Worm (Caenorhabditis elegans): ENCODE measurements around the gene T07A5.7.
"Not testable (repeated sequence)": the region's sequence is repeated elsewhere in the genome, so short reads cannot be mapped to it uniquely, and the experiment has no call there.

The T07A5.7 gene

DNA sequence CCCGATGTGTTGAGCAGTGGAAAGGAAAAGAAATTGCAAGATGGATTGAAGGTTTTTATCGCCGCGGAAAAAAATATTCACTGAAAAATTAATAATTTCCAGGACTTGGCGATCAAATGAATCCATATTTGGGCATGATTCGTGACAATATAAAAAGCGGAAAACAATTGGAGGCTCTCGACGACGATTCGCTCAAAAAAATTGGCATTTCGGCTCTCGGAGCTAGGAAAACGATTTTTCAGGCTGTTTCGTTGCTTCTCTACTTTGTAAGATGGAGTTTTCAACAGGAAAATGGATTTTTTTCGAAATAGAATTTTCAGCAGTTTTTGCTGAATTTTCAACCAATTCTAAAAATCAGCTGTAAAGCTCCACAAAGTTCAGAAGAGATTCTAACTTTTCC, 39.1 kb downstream of the T07A5.7 start:
- TF ChIP-seq unc-120 (tag; optimal IDR thresholded peaks at IDR 0.05; ENCODE audit: poor library complexity, severe bottlenecking) (no peak), tbx-8 (GFP tag; optimal IDR thresholded peaks at IDR 0.05) (no peak), hlh-1 (tag; optimal IDR thresholded peaks at IDR 0.05) (no peak), nhr-237 (tag; optimal IDR thresholded peaks at IDR 0.05) (no peak), nhr-12 (tag; optimal IDR thresholded peaks at IDR 0.05) (no peak), snpc-4 (tag; optimal IDR thresholded peaks at IDR 0.05) (no peak), lin-32 (GFP tag; optimal IDR thresholded peaks at IDR 0.05) (no peak), unc-62 (GFP tag; optimal IDR thresholded peaks at IDR 0.05) (no peak), sem-2 (GFP tag; optimal IDR thresholded peaks at IDR 0.05) (no peak), zip-8 (tag; optimal IDR thresholded peaks at IDR 0.05) (no peak), elt-3 (tag; optimal IDR thresholded peaks at IDR 0.05) (no peak), nhr-28 (tag; optimal IDR thresholded peaks at IDR 0.05) (no peak)

ce11 chrIII:10270778-10271307, 40.1 kb downstream of the T07A5.7 start, which contains the start of gene cnk-1:
Gene cnk-1, plus strand, starts transcription at chrIII:10271257.
- TF ChIP-seq elt-1 (tag; optimal IDR thresholded peaks at IDR 0.05; ENCODE audit: borderline replicate concordance, insufficient read depth) = no peak
- TF ChIP-seq nhr-76 (tag; optimal IDR thresholded peaks at IDR 0.05) = no peak
- TF ChIP-seq sem-2 (GFP tag; optimal IDR thresholded peaks at IDR 0.05) = no peak
- TF ChIP-seq ceh-43 (GFP tag; optimal IDR thresholded peaks at IDR 0.05) = no peak
- TF ChIP-seq unc-62 (GFP tag; optimal IDR thresholded peaks at IDR 0.05) = no peak
- no peak for TF ChIP-seq cnd-1 (tag; optimal IDR thresholded peaks at IDR 0.05)
- peak; percentile 13 for TF ChIP-seq mep-1 (tag; optimal IDR thresholded peaks at IDR 0.05)
- no peak for TF ChIP-seq unc-120 (tag; optimal IDR thresholded peaks at IDR 0.05; ENCODE audit: poor library complexity, severe bottlenecking)
- TF ChIP-seq M03D4.4 (tag; optimal IDR thresholded peaks at IDR 0.05) = no peak
- peak; percentile 10 for TF ChIP-seq ces-1 (GFP tag; optimal IDR thresholded peaks at IDR 0.05)
- TF ChIP-seq ceh-83 (GFP tag; optimal IDR thresholded peaks at IDR 0.05) = no peak
- no peak for TF ChIP-seq bed-3 (GFP tag; optimal IDR thresholded peaks at IDR 0.05)
- no peak for TF ChIP-seq snpc-4 (tag; optimal IDR thresholded peaks at IDR 0.05)
- no peak for TF ChIP-seq zip-8 (tag; optimal IDR thresholded peaks at IDR 0.05)
- no peak for TF ChIP-seq nhr-12 (tag; optimal IDR thresholded peaks at IDR 0.05)
- TF ChIP-seq ham-2 (GFP tag; optimal IDR thresholded peaks at IDR 0.05) = no peak
- peak; percentile 41 for TF ChIP-seq sptf-1 (tag; optimal IDR thresholded peaks at IDR 0.05)
- peak; percentile 5 for TF ChIP-seq drap-1 (GFP tag; optimal IDR thresholded peaks at IDR 0.05)
- TF ChIP-seq mls-2 (tag; optimal IDR thresholded peaks at IDR 0.05) = peak; percentile 13
- TF ChIP-seq tbx-8 (GFP tag; optimal IDR thresholded peaks at IDR 0.05) = no peak
- TF ChIP-seq nhr-237 (tag; optimal IDR thresholded peaks at IDR 0.05) = no peak
- peak; percentile 22 for TF ChIP-seq lsy-2 (tag; optimal IDR thresholded peaks at IDR 0.05)
- TF ChIP-seq nhr-2 (tag; optimal IDR thresholded peaks at IDR 0.05) = no peak
- no peak for TF ChIP-seq elt-3 (tag; optimal IDR thresholded peaks at IDR 0.05)
- peak; percentile 17 for TF ChIP-seq pha-4 (tag; optimal IDR thresholded peaks at IDR 0.05)
- TF ChIP-seq hlh-1 (tag; optimal IDR thresholded peaks at IDR 0.05) = no peak
- no peak for TF ChIP-seq nhr-28 (tag; optimal IDR thresholded peaks at IDR 0.05)
- peak; percentile 11 for TF ChIP-seq ceh-39 (tag; optimal IDR thresholded peaks at IDR 0.05)
- TF ChIP-seq ztf-11 (tag; optimal IDR thresholded peaks at IDR 0.05) = no peak

- not testable (repeated sequence) for TF ChIP-seq lin-32 (GFP tag; optimal IDR thresholded peaks at IDR 0.05); mep-1 (tag; optimal IDR thresholded peaks at IDR 0.05); sptf-1 (tag; optimal IDR thresholded peaks at IDR 0.05)
Observed at ce11 chrIII:10266824-10267223, 44.1 kb downstream of the T07A5.7 start, which contains the start of gene inpp-4B. Gene inpp-4B, minus strand, starts transcription at chrIII:10266877.

DNA sequence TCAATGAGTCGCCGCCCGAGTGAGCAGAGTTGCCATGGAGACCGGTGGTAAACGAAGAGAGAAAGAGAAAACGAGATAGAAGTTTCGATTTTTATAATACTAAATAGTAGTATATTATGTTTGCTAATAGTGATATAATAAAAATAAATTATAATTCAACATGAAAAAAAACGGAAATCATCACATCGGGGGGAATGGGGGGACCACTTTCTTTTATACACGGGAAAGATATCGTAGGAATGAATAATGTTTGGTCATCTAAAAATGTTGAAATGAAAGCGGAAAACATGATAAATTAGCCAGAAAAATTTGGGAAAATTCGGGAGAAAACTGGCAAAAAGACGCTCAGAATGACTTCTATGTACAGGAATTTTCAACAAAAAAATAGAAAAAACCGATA, 49.2 kb downstream of the T07A5.7 start, which contains the start of gene bbs-5:
Gene bbs-5, minus strand, starts transcription at position 101 of the 400 bp plus-strand sequence.
- no peak for TF ChIP-seq ham-2 (GFP tag; optimal IDR thresholded peaks at IDR 0.05)
- no peak for TF ChIP-seq lin-13 (tag; optimal IDR thresholded peaks at IDR 0.05)
- TF ChIP-seq ceh-39 (tag; optimal IDR thresholded peaks at IDR 0.05) = no peak
- no peak for TF ChIP-seq flh-1 (GFP tag; optimal IDR thresholded peaks at IDR 0.05)
- no peak for TF ChIP-seq elt-3 (tag; optimal IDR thresholded peaks at IDR 0.05)
- no peak for TF ChIP-seq lsy-2 (tag; optimal IDR thresholded peaks at IDR 0.05)
- TF ChIP-seq blmp-1 (tag; optimal IDR thresholded peaks at IDR 0.05) = no peak
- no peak for TF ChIP-seq nhr-12 (tag; optimal IDR thresholded peaks at IDR 0.05)
- TF ChIP-seq drap-1 (GFP tag; optimal IDR thresholded peaks at IDR 0.05) = no peak
- no peak for TF ChIP-seq sptf-1 (tag; optimal IDR thresholded peaks at IDR 0.05)
- no peak for TF ChIP-seq zip-8 (tag; optimal IDR thresholded peaks at IDR 0.05)
- TF ChIP-seq mep-1 (tag; optimal IDR thresholded peaks at IDR 0.05) = no peak
- TF ChIP-seq ces-1 (GFP tag; optimal IDR thresholded peaks at IDR 0.05) = no peak
- TF ChIP-seq unc-39 (tag; optimal IDR thresholded peaks at IDR 0.05) = no peak
- no peak for TF ChIP-seq bed-3 (GFP tag; optimal IDR thresholded peaks at IDR 0.05)
- TF ChIP-seq pha-4 (tag; optimal IDR thresholded peaks at IDR 0.05) = no peak
- TF ChIP-seq nhr-237 (tag; optimal IDR thresholded peaks at IDR 0.05) = no peak
